Fruit fly (Drosophila melanogaster) whole organism, embryonic: Measurements from ENCODE around the gene CG31752.

Experiments used
- Ada2b ChIP-seq: fragments of 200-800 bp; sonication (Bioruptor generic); IDR thresholded peaks from 2 replicates; pipeline ENCODE4 v1.3.6; 2022; ENCODE audit warnings: missing biosample characterization, missing genetic modification characterization
- Antp ChIP-seq: fragments of 200-800 bp; sonication (Bioruptor generic); optimal IDR thresholded peaks from 3 replicates; lab custom pipeline; 2016; ENCODE audit warnings: missing biosample characterization, missing genetic modification characterization
- Atf6 ChIP-seq: fragments of 200-800 bp; sonication (Bioruptor generic); IDR thresholded peaks from 2 replicates; pipeline ENCODE4 v1.3.6; 2022; ENCODE audit warnings: missing biosample characterization, missing genetic modification characterization
- CG11247 ChIP-seq: fragments of 200-800 bp; sonication (Bioruptor generic); IDR thresholded peaks from 2 replicates; pipeline ENCODE4 v1.3.6; 2022; ENCODE audit warnings: missing biosample characterization, missing genetic modification characterization
- CG12236 ChIP-seq: fragments of 200-800 bp; sonication (Bioruptor generic); optimal IDR thresholded peaks from 2 replicates; lab custom pipeline; 2016; ENCODE audit warnings: missing biosample characterization, missing genetic modification characterization
- CG12769 ChIP-seq: fragments of 200-800 bp; sonication (Bioruptor generic); optimal IDR thresholded peaks from 2 replicates; lab custom pipeline; 2019; ENCODE audit warnings: missing biosample characterization, mild to moderate bottlenecking, missing genetic modification characterization, moderate library complexity
- CG15011 ChIP-seq: fragments of 200-800 bp; sonication (Bioruptor generic); optimal IDR thresholded peaks from 3 replicates; lab custom pipeline; 2018; ENCODE audit warnings: missing biosample characterization, mild to moderate bottlenecking, missing genetic modification characterization
- CG15696 ChIP-seq: fragments of 200-800 bp; sonication (Bioruptor generic); optimal IDR thresholded peaks from 2 replicates; lab custom pipeline; 2019; ENCODE audit warnings: missing biosample characterization, mild to moderate bottlenecking, missing genetic modification characterization, moderate library complexity
- CG1602 ChIP-seq: fragments of 200-800 bp; sonication (Bioruptor generic); optimal IDR thresholded peaks from 3 replicates; lab custom pipeline; 2016; ENCODE audit warnings: missing biosample characterization, missing genetic modification characterization
- CG16779 ChIP-seq: fragments of 200-800 bp; sonication (Bioruptor generic); IDR thresholded peaks from 2 replicates; pipeline ENCODE4 v1.3.6; 2022; ENCODE audit warnings: missing biosample characterization, missing genetic modification characterization
- CG31441 ChIP-seq: fragments of 200-800 bp; sonication (Bioruptor generic); IDR thresholded peaks from 2 replicates; pipeline ENCODE4 v1.3.6; 2022; ENCODE audit warnings: missing biosample characterization, missing genetic modification characterization
- CG34376 ChIP-seq: fragments of 200-800 bp; sonication (Bioruptor generic); optimal IDR thresholded peaks from 2 replicates; lab custom pipeline; 2018; ENCODE audit warnings: missing biosample characterization, mild to moderate bottlenecking, missing genetic modification characterization
- CG3847 ChIP-seq: fragments of 200-800 bp; sonication (Bioruptor generic); IDR thresholded peaks from 2 replicates; pipeline ENCODE4 v1.3.6; 2022; ENCODE audit warnings: missing biosample characterization, missing genetic modification characterization
- CG43689 ChIP-seq: fragments of 200-800 bp; sonication (Bioruptor generic); IDR thresholded peaks from 2 replicates; pipeline ENCODE4 v1.3.6; 2022; ENCODE audit warnings: missing biosample characterization, missing genetic modification characterization
- CG4730 ChIP-seq: fragments of 200-800 bp; sonication (Bioruptor generic); IDR thresholded peaks from 2 replicates; pipeline ENCODE4 v1.3.6; 2022; ENCODE audit warnings: missing biosample characterization, missing genetic modification characterization
- CG6254 ChIP-seq: fragments of 200-800 bp; sonication (Bioruptor generic); optimal IDR thresholded peaks from 3 replicates; lab custom pipeline; 2017; ENCODE audit warnings: mild to moderate bottlenecking, missing biosample characterization, missing genetic modification reagents, missing genetic modification characterization
- CG6654 ChIP-seq: fragments of 200-800 bp; sonication (Bioruptor generic); optimal IDR thresholded peaks from 2 replicates; lab custom pipeline; 2017; ENCODE audit warnings: missing biosample characterization, mild to moderate bottlenecking, missing genetic modification characterization
- CG8359 ChIP-seq: fragments of 200-800 bp; sonication (Bioruptor generic); optimal IDR thresholded peaks from 2 replicates; lab custom pipeline; 2017; ENCODE audit warnings: missing biosample characterization, mild to moderate bottlenecking, missing genetic modification characterization, borderline replicate concordance
- CG8924 ChIP-seq: fragments of 200-800 bp; optimal IDR thresholded peaks from 3 replicates; lab custom pipeline; 2019; ENCODE audit warnings: missing biosample characterization, mild to moderate bottlenecking, missing genetic modification characterization, moderate library complexity
- CG8944 ChIP-seq: fragments of 200-800 bp; sonication (Bioruptor generic); optimal IDR thresholded peaks from 3 replicates; lab custom pipeline; 2016; ENCODE audit warnings: missing biosample characterization, missing genetic modification characterization
- CG9437 ChIP-seq: fragments of 200-800 bp; sonication (Bioruptor generic); optimal IDR thresholded peaks from 2 replicates; lab custom pipeline; 2018; ENCODE audit warnings: missing biosample characterization, mild to moderate bottlenecking, missing genetic modification characterization
- Doc3 ChIP-seq: fragments of 200-800 bp; sonication (Bioruptor generic); IDR thresholded peaks from 3 replicates; pipeline ENCODE4 v1.3.6; 2022; ENCODE audit warnings: missing biosample characterization, missing genetic modification characterization; ENCODE audit not compliant: partially characterized antibody
- Ets65A ChIP-seq: fragments of 200-800 bp; sonication (Bioruptor generic); peaks from one replicate; lab custom pipeline; 2016; ENCODE audit warnings: missing biosample characterization, missing genetic modification characterization
- H15 ChIP-seq: fragments of 200-800 bp; sonication (Bioruptor generic); IDR thresholded peaks from 3 replicates; pipeline ENCODE4 v1.3.6; 2022; ENCODE audit warnings: missing biosample characterization, missing genetic modification characterization
- Hmx ChIP-seq: fragments of 200-800 bp; sonication (Bioruptor generic); optimal IDR thresholded peaks from 2 replicates; lab custom pipeline; 2016; ENCODE audit warnings: missing biosample characterization, missing genetic modification characterization
- Mes4 ChIP-seq: fragments of 200-800 bp; sonication (Bioruptor generic); optimal IDR thresholded peaks from 2 replicates; lab custom pipeline; 2016; ENCODE audit warnings: missing biosample characterization, missing genetic modification characterization
- NK7.1 ChIP-seq: fragments of 200-800 bp; sonication (Bioruptor generic); optimal IDR thresholded peaks from 3 replicates; lab custom pipeline; 2016; ENCODE audit warnings: missing biosample characterization, missing genetic modification characterization
- Optix ChIP-seq: fragments of 200-800 bp; sonication (Bioruptor generic); IDR thresholded peaks from 3 replicates; pipeline ENCODE4 v1.3.6; 2022; ENCODE audit warnings: missing biosample characterization, missing genetic modification characterization
- Pdp1 ChIP-seq, 2 experiments: fragments of 200-800 bp; sonication (Bioruptor generic); optimal IDR thresholded peaks; 3 replicates each; lab custom pipeline; 2016; ENCODE audit warnings: missing biosample characterization in 2 of 2, missing genetic modification characterization in 2 of 2, mild to moderate bottlenecking in 1 of 2, moderate library complexity in 1 of 2
- Sox100B ChIP-seq: fragments of 200-800 bp; sonication (Bioruptor generic); optimal IDR thresholded peaks from 3 replicates; lab custom pipeline; 2018; ENCODE audit warnings: missing biosample characterization, mild to moderate bottlenecking, missing genetic modification characterization
- Ssrp ChIP-seq: fragments of 200-800 bp; sonication (Bioruptor generic); optimal IDR thresholded peaks from 2 replicates; lab custom pipeline; 2018; ENCODE audit warnings: missing biosample characterization, mild to moderate bottlenecking, missing genetic modification characterization, moderate library complexity
- ara ChIP-seq: fragments of 200-800 bp; sonication (Bioruptor generic); IDR thresholded peaks from 2 replicates; pipeline ENCODE4 v1.3.6; 2022; ENCODE audit warnings: missing biosample characterization, missing genetic modification characterization
- az2 ChIP-seq: fragments of 200-800 bp; sonication (Bioruptor generic); optimal IDR thresholded peaks from 3 replicates; lab custom pipeline; 2016; ENCODE audit warnings: missing biosample characterization, missing genetic modification characterization
- croc ChIP-seq: fragments of 200-800 bp; sonication (Bioruptor generic); conservative IDR thresholded peaks from 3 replicates; pipeline ENCODE4 v1.3.6; 2022; ENCODE audit warnings: missing biosample characterization, missing genetic modification characterization
- esg ChIP-seq: fragments of 200-800 bp; sonication (Bioruptor generic); conservative IDR thresholded peaks from 2 replicates; pipeline ENCODE4 v1.3.6; 2022; ENCODE audit warnings: missing biosample characterization, missing genetic modification characterization
- fd3F ChIP-seq: fragments of 200-800 bp; sonication (Bioruptor generic); optimal IDR thresholded peaks from 2 replicates; lab custom pipeline; 2018; ENCODE audit warnings: missing biosample characterization, mild to moderate bottlenecking, missing genetic modification characterization, moderate library complexity
- gem ChIP-seq: fragments of 200-800 bp; sonication (Bioruptor generic); optimal IDR thresholded peaks from 2 replicates; lab custom pipeline; 2019; ENCODE audit warnings: missing biosample characterization, mild to moderate bottlenecking, missing genetic modification characterization, moderate library complexity
- grau ChIP-seq: fragments of 200-800 bp; optimal IDR thresholded peaks from 3 replicates; lab custom pipeline; 2019; ENCODE audit warnings: missing biosample characterization, mild to moderate bottlenecking, missing genetic modification characterization, moderate library complexity
- grn ChIP-seq: fragments of 200-800 bp; sonication (Bioruptor generic); optimal IDR thresholded peaks from 3 replicates; lab custom pipeline; 2017; ENCODE audit warnings: missing biosample characterization, missing genetic modification characterization
- gro ChIP-seq: fragments of 200-800 bp; sonication (Bioruptor generic); optimal IDR thresholded peaks from 2 replicates; lab custom pipeline; 2016; ENCODE audit warnings: missing biosample characterization, missing genetic modification characterization
- hkb ChIP-seq, 2 experiments: fragments of 200-800 bp in 1 of 2; fragments of >200 bp in 1 of 2; sonication (Bioruptor generic) in 1 of 2; IDR thresholded peaks in 1 of 2; optimal IDR thresholded peaks in 1 of 2; 2 replicates each; pipeline versions ENCODE4 v1.3.6 to Lab custom; 2017 to 2022; ENCODE audit warnings: missing biosample characterization in 1 of 2, missing genetic modification characterization in 1 of 2
- klu ChIP-seq: fragments of 200-800 bp; sonication (Bioruptor generic); IDR thresholded peaks from 2 replicates; pipeline ENCODE4 v1.3.6; 2022; ENCODE audit warnings: missing biosample characterization, missing genetic modification characterization
- lab ChIP-seq: fragments of 200-800 bp; sonication (Bioruptor generic); optimal IDR thresholded peaks from 3 replicates; lab custom pipeline; 2017; ENCODE audit warnings: missing biosample characterization, missing genetic modification characterization, mild to moderate bottlenecking, moderate library complexity, missing genetic modification reagents
- org-1 ChIP-seq: fragments of 200-800 bp; sonication (Bioruptor generic); optimal IDR thresholded peaks from 2 replicates; lab custom pipeline; 2017; ENCODE audit warnings: missing biosample characterization, missing genetic modification characterization
- p53 ChIP-seq: fragments of 200-800 bp; sonication (Bioruptor generic); optimal IDR thresholded peaks from 2 replicates; lab custom pipeline; 2016; ENCODE audit warnings: missing biosample characterization, missing genetic modification characterization
- pfk ChIP-seq: fragments of 200-800 bp; sonication (Bioruptor generic); optimal IDR thresholded peaks from 2 replicates; lab custom pipeline; 2018; ENCODE audit warnings: missing biosample characterization, mild to moderate bottlenecking, missing genetic modification characterization, moderate library complexity
- pum ChIP-seq: fragments of 200-800 bp; sonication (Bioruptor generic); optimal IDR thresholded peaks from 2 replicates; lab custom pipeline; 2016; ENCODE audit warnings: missing biosample characterization, missing genetic modification characterization
- sug ChIP-seq: fragments of 200-800 bp; optimal IDR thresholded peaks from 2 replicates; lab custom pipeline; 2019; ENCODE audit warnings: missing biosample characterization, mild to moderate bottlenecking, missing genetic modification characterization, moderate library complexity
- wdn ChIP-seq: fragments of 200-800 bp; sonication (Bioruptor generic); IDR thresholded peaks from 2 replicates; pipeline ENCODE4 v1.3.6; 2022; ENCODE audit warnings: missing biosample characterization, missing genetic modification characterization
- wor ChIP-seq: fragments of 200-800 bp; sonication (Bioruptor generic); IDR thresholded peaks from 2 replicates; pipeline ENCODE4 v1.3.6; 2022; ENCODE audit warnings: missing biosample characterization, missing genetic modification characterization

Gene CG31752

DNA sequence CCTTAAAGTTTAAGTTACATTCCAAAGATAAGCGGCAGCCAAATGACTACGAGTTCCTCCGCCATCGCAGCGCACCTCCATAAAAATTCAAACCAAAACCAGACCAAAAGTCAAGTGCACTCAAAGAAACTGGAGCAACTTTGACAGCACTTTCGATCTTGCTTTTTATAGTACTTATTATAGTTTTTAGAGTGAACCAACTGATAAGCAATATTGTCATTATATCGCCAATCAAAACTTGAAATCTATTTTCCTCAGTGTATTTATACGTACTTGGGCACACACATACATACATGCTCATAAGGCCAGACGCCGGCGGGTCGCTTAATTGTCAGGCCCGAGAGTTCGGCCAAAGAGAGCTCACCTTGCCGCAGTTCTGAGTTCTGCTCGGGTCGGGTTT, 49.0 kb upstream of the CG31752 start (continued):
- TF ChIP-seq gro (GFP tag; lab: Kevin White, UChicago) (no peak), Pdp1 (GFP tag; optimal IDR thresholded peaks at IDR 0.05; lab: Kevin White, UChicago) (peak; percentile 77 to 79), pfk (GFP tag; lab: Kevin White, UChicago) (no peak), Hmx (GFP tag; lab: Kevin White, UChicago) (no peak), CG1602 (GFP tag; lab: Kevin White, UChicago) (peak; percentile 77), wdn (GFP tag; lab: Robert Waterston, UW) (no peak), hkb (optimal IDR thresholded peaks at IDR 0.05; lab: Kevin White, UChicago) (no peak), hkb (GFP tag; IDR thresholded peaks at IDR 0.05; lab: Robert Waterston, UW) (peak; percentile 76), Sox100B (GFP tag; lab: Kevin White, UChicago) (peak; percentile 51), pum (GFP tag; lab: Kevin White, UChicago) (peak; percentile 83), Mes4 (GFP tag; lab: Kevin White, UChicago) (peak; percentile 70), CG15696 (tag; lab: Kevin White, UChicago) (peak; percentile 95), CG31441 (GFP tag; lab: Robert Waterston, UW) (peak; percentile 81), p53 (GFP tag; lab: Kevin White, UChicago) (peak; percentile 20), CG8359 (GFP tag; lab: Kevin White, UChicago) (peak; percentile 72), lab (peak; percentile 40), Atf6 (GFP tag; lab: Robert Waterston, UW) (peak; percentile 53; the same call in 1 of the 2 replicates), CG6254 (GFP tag; lab: Kevin White, UChicago) (peak; percentile 79), esg (GFP tag; lab: Robert Waterston, UW) (peak; percentile 22; the same call in 1 of the 2 replicates), CG15011 (GFP tag; lab: Kevin White, UChicago) (peak; percentile 47), grau (peak; percentile 70), CG4730 (peak; percentile 61), CG12769 (peak; percentile 45), CG3847 (peak; percentile 48), Optix (GFP tag; lab: Robert Waterston, UW) (peak; percentile 69; the same call in 1 of the 3 replicates), CG12236 (GFP tag; lab: Kevin White, UChicago) (peak; percentile 39), grn (GFP tag; lab: Kevin White, UChicago) (no peak), CG8924 (tag; lab: Kevin White, UChicago) (peak; percentile 84), Ssrp (tag; lab: Kevin White, UChicago) (peak; percentile 76), CG43689 (GFP tag; lab: Robert Waterston, UW) (0 out of 2 replicates have a peak, but pooled peaks have one; percentile 17), gem (tag; lab: Kevin White, UChicago) (peak; percentile 88), klu (peak; percentile 38; the same call in 1 of the 2 replicates), CG16779 (GFP tag; lab: Robert Waterston, UW) (no peak), ara (GFP tag; lab: Robert Waterston, UW) (peak; percentile 87), NK7.1 (GFP tag; lab: Kevin White, UChicago) (peak; percentile 36), CG8944 (GFP tag; lab: Kevin White, UChicago) (peak; percentile 69), az2 (peak; percentile 80), org-1 (GFP tag; lab: Kevin White, UChicago) (peak; percentile 52), Ada2b (GFP tag; lab: Robert Waterston, UW) (peak; percentile 45; the same call in 1 of the 2 replicates), Antp (peak; percentile 58), CG34376 (GFP tag; lab: Kevin White, UChicago) (no peak), wor (GFP tag; lab: Robert Waterston, UW) (0 out of 2 replicates have a peak, but pooled peaks have one; percentile 36), H15 (peak; percentile 71; the same call in 2 of the 3 replicates), CG11247 (GFP tag; lab: Robert Waterston, UW) (peak; percentile 43), Ets65A (GFP tag; lab: Kevin White, UChicago) (peak; percentile 96), croc (GFP tag; lab: Robert Waterston, UW) (peak; percentile 77), Doc3 (no peak), CG9437 (GFP tag; lab: Kevin White, UChicago) (peak; percentile 35), CG6654 (peak; percentile 43), sug (no peak), fd3F (GFP tag; lab: Kevin White, UChicago) (no peak)
